Fruit fly (Drosophila melanogaster) whole organism, pupa: Measurements from ENCODE around the gene kirre.

Source experiments
- CG12605 ChIP-seq: fragments of 200-800 bp; sonication (Bioruptor generic); IDR thresholded peaks from 2 replicates; pipeline ENCODE4 v1.3.6; 2022; ENCODE audit warnings: missing biosample characterization, missing genetic modification characterization
- CG17806 ChIP-seq: fragments of 200-800 bp; sonication (Bioruptor generic); optimal IDR thresholded peaks from 2 replicates; lab custom pipeline; 2018; ENCODE audit warnings: missing biosample characterization, mild to moderate bottlenecking, missing genetic modification characterization, moderate library complexity
- CG32121 ChIP-seq: fragments of 200-800 bp; sonication (Bioruptor generic); IDR thresholded peaks from 2 replicates; pipeline ENCODE4 v1.3.6; 2022; ENCODE audit warnings: missing biosample characterization, missing genetic modification characterization
- CG8159 ChIP-seq: fragments of 200-800 bp; sonication (Bioruptor generic); optimal IDR thresholded peaks from 3 replicates; lab custom pipeline; 2018; ENCODE audit warnings: missing biosample characterization, mild to moderate bottlenecking, missing genetic modification characterization, moderate library complexity
- EcR ChIP-seq: fragments of 200-800 bp; sonication (Bioruptor generic); optimal IDR thresholded peaks from 3 replicates; lab custom pipeline; 2019; ENCODE audit warnings: missing biosample characterization, missing genetic modification characterization, mild to moderate bottlenecking, moderate library complexity, missing genetic modification reagents
- Ets98B ChIP-seq: fragments of 200-800 bp; sonication (Bioruptor generic); IDR thresholded peaks from 2 replicates; pipeline ENCODE4 v1.3.6; 2022; ENCODE audit warnings: missing biosample characterization, missing genetic modification characterization
- Pif1A ChIP-seq: fragments of 200-800 bp; sonication (Bioruptor generic); optimal IDR thresholded peaks from 3 replicates; lab custom pipeline; 2016; ENCODE audit warnings: missing biosample characterization, missing genetic modification characterization
- Pif1B ChIP-seq: fragments of 200-800 bp; sonication (Bioruptor generic); optimal IDR thresholded peaks from 3 replicates; lab custom pipeline; 2016; ENCODE audit warnings: missing biosample characterization, missing genetic modification characterization
- Snoo ChIP-seq: fragments of 200-800 bp; sonication (Bioruptor generic); optimal IDR thresholded peaks from 3 replicates; lab custom pipeline; 2017; ENCODE audit warnings: missing biosample characterization, mild to moderate bottlenecking, missing genetic modification characterization, inconsistent platforms
- rn ChIP-seq: fragments of 200-800 bp; sonication (Bioruptor generic); IDR thresholded peaks from 2 replicates; pipeline ENCODE4 v1.3.6; 2022; ENCODE audit warnings: missing biosample characterization, missing genetic modification characterization

dm6 chrX:3024375-3025192 is 284.4 kb downstream of the kirre start:
- TF ChIP-seq CG12605 (no peak), EcR (GFP tag; lab: Kevin White, UChicago) (peak; percentile 21), CG32121 (GFP tag; lab: Robert Waterston, UW) (no peak), Snoo (no peak), rn (GFP tag; lab: Robert Waterston, UW) (no peak), Pif1B (GFP tag; lab: Kevin White, UChicago) (peak; percentile 21), CG8159 (tag; lab: Kevin White, UChicago) (peak; percentile 34), Ets98B (GFP tag; lab: Robert Waterston, UW) (no peak), Pif1A (peak; percentile 33), CG17806 (peak; percentile 26)
